Worm (Caenorhabditis elegans): ENCODE data around the gene mmad-1.

DNA sequence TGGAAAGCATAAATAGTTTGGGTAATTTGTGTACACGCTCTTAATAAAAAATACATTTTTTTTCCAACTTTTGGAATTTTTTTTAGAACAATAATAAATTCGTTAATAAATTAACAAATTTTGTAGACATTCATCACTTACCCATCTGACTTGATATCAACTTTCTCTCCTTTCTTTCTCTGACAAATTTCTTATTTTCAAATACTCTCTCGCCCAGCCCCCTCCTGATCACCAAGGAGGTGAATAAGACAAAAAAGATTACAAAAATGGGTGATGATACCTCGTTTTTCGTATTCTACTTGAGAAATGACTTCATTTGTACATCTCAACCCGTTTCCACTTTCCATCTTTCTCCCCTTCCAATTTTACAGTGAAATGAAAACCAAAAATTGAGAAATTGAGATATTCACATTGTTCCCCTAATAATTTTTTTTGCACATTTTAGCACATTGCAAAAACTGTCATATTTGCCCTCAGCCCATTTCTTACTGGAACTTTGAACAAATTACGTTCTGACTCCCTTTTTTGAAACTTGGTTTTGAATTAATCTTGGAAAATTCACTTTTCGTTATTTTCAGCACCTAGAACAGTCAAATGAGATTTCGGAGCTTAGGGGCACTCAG is 26.9 kb upstream of the mmad-1 start, which contains the start of gene osm-7:
- no peak for TF ChIP-seq W03F9.2 (tag; optimal IDR thresholded peaks at IDR 0.05)
- TF ChIP-seq dao-5 (tag; optimal IDR thresholded peaks at IDR 0.05) = no peak
